Worm (Caenorhabditis elegans): ENCODE data around the gene zip-8.

DNA sequence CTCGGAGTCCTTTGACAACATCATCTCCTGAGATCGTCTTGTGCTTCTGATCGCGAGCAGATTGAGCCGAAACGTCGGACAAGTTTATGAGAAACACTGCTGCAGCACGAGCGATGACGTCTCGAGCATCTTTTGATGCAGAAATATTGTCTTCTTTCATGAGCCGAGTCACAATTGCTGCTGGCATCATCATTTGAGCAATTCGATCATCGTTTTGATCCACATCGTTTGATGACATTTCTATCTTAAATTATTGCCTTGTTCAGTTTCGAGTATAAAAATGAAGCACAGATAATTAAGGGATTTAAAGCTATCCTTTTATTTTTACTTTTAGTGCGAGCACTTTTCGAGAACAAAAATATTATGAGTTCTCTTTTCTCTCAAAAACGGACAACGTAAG, 16.1 kb upstream of the zip-8 start, which contains the start of gene T26A5.8:
- TF ChIP-seq ceh-14 (tag; optimal IDR thresholded peaks at IDR 0.05) (no peak), ttx-3 (tag; optimal IDR thresholded peaks at IDR 0.05) (no peak), ceh-30 (tag; optimal IDR thresholded peaks at IDR 0.05) (no peak), ceh-31 (tag; optimal IDR thresholded peaks at IDR 0.05) (no peak), hlh-6 (tag; optimal IDR thresholded peaks at IDR 0.05) (no peak)

Measured in whole organism, late embryonic.